Worm (Caenorhabditis elegans): ENCODE results near the gene F01G4.6.
A peak's percentile ranks its signal among the peaks of the same experiment; 100 is the strongest.

Gene F01G4.6

ce11 chrIV:11118837-11119491, 30.3 kb downstream of the F01G4.6 start, which contains the start of the genes imp-2 and enpl-1:
Gene imp-2, minus strand, starts transcription at chrIV:11118887.
Gene enpl-1, plus strand, starts transcription at chrIV:11119298.
- TF ChIP-seq snpc-4 (tag; optimal IDR thresholded peaks at IDR 0.05) (peak; percentile 60), swsn-7 (tag; optimal IDR thresholded peaks at IDR 0.05) (peak; percentile 94), hlh-4 (tag; optimal IDR thresholded peaks at IDR 0.05) (no peak), tlp-1 (tag; optimal IDR thresholded peaks at IDR 0.05) (no peak), tbx-2 (tag; optimal IDR thresholded peaks at IDR 0.05) (peak; percentile 94), mep-1 (tag; optimal IDR thresholded peaks at IDR 0.05) (peak; percentile 88), skn-1 (tag; optimal IDR thresholded peaks at IDR 0.05) (peak; percentile 77), C34B4.2 (tag; optimal IDR thresholded peaks at IDR 0.05) (peak; percentile 42), lin-39 (tag; optimal IDR thresholded peaks at IDR 0.05) (peak; percentile 72), nhr-85 (tag) (peak; percentile 95), aly-2 (tag; optimal IDR thresholded peaks at IDR 0.05) (peak; percentile 44), ztf-4 (tag; optimal IDR thresholded peaks at IDR 0.05) (peak; percentile 75), C16A3.4 (tag; optimal IDR thresholded peaks at IDR 0.05) (peak; percentile 86), zip-4 (GFP tag; optimal IDR thresholded peaks at IDR 0.05) (peak; percentile 60), rnt-1 (tag; optimal IDR thresholded peaks at IDR 0.05) (peak; percentile 91), blmp-1 (tag; optimal IDR thresholded peaks at IDR 0.05) (peak; percentile 37), grh-1 (GFP tag; IDR thresholded peaks at IDR 0.05) (peak; percentile 91), sptf-1 (tag; optimal IDR thresholded peaks at IDR 0.05) (no peak), aha-1 (tag; optimal IDR thresholded peaks at IDR 0.05) (no peak), lin-13 (GFP tag; optimal IDR thresholded peaks at IDR 0.05) (peak; percentile 92), lsy-2 (tag; optimal IDR thresholded peaks at IDR 0.05) (peak; percentile 94 to 97), jun-1 (tag; optimal IDR thresholded peaks at IDR 0.05) (peak; percentile 86), nhr-71 (tag; optimal IDR thresholded peaks at IDR 0.05) (peak; percentile 97), nhr-12 (tag; optimal IDR thresholded peaks at IDR 0.05) (no peak), nhr-76 (tag; optimal IDR thresholded peaks at IDR 0.05) (peak; percentile 38), isw-1 (GFP tag; IDR thresholded peaks at IDR 0.05) (peak; percentile 94), mef-2 (tag; optimal IDR thresholded peaks at IDR 0.05) (peak; percentile 70), efl-1 (optimal IDR thresholded peaks at IDR 0.05) (peak; percentile 87 to 90), efl-1 (GFP tag; optimal IDR thresholded peaks at IDR 0.05 in 1 of 2) (peak; percentile 77 to 98), mab-9 (GFP tag; IDR thresholded peaks at IDR 0.05) (peak; percentile 77; the same call in 1 of the 2 replicates), sox-4 (tag; optimal IDR thresholded peaks at IDR 0.05) (peak; percentile 41), pax-3 (tag; optimal IDR thresholded peaks at IDR 0.05) (peak; percentile 84), ceh-63 (GFP tag; optimal IDR thresholded peaks at IDR 0.05) (no peak), hlh-17 (GFP tag; optimal IDR thresholded peaks at IDR 0.05; ENCODE audit: borderline replicate concordance) (no peak), vab-15 (tag; optimal IDR thresholded peaks at IDR 0.05) (peak; percentile 55), irx-1 (tag; optimal IDR thresholded peaks at IDR 0.05) (peak; percentile 81), zag-1 (tag; optimal IDR thresholded peaks at IDR 0.05) (peak; percentile 40), elt-2 (tag; optimal IDR thresholded peaks at IDR 0.05) (peak; percentile 72), lin-35 (GFP tag; optimal IDR thresholded peaks at IDR 0.05) (peak; percentile 83 to 88), hpl-2 (GFP tag; optimal IDR thresholded peaks at IDR 0.05) (peak; percentile 7), lin-14 (GFP tag; optimal IDR thresholded peaks at IDR 0.05) (peak; percentile 99), fkh-4 (tag; optimal IDR thresholded peaks at IDR 0.05; ENCODE audit: borderline replicate concordance) (peak; percentile 51), Y116A8C.19 (tag; optimal IDR thresholded peaks at IDR 0.05; ENCODE audit: borderline replicate concordance) (no peak), mdl-1 (tag; optimal IDR thresholded peaks at IDR 0.05) (peak; percentile 85 to 98), nhr-84 (tag; optimal IDR thresholded peaks at IDR 0.05) (no peak), nhr-77 (tag; optimal IDR thresholded peaks at IDR 0.05) (peak; percentile 93), xbp-1 (tag; optimal IDR thresholded peaks at IDR 0.05) (peak; percentile 100), ces-1 (GFP tag; optimal IDR thresholded peaks at IDR 0.05) (no peak), ztf-11 (tag; optimal IDR thresholded peaks at IDR 0.05) (peak in 1 of 2 experiments; percentile 78), F16B12.6 (tag; optimal IDR thresholded peaks at IDR 0.05) (peak; percentile 56), C04F5.9 (tag; optimal IDR thresholded peaks at IDR 0.05) (peak; percentile 59), dpl-1 (GFP tag; optimal IDR thresholded peaks at IDR 0.05) (peak; percentile 60 to 79 (median 78)), nhr-20 (tag; optimal IDR thresholded peaks at IDR 0.05) (peak; percentile 94)

All from whole organism, L1 larva.